Worm (Caenorhabditis elegans): ENCODE results near the gene F02C12.3.

Gene F02C12.3

DNA sequence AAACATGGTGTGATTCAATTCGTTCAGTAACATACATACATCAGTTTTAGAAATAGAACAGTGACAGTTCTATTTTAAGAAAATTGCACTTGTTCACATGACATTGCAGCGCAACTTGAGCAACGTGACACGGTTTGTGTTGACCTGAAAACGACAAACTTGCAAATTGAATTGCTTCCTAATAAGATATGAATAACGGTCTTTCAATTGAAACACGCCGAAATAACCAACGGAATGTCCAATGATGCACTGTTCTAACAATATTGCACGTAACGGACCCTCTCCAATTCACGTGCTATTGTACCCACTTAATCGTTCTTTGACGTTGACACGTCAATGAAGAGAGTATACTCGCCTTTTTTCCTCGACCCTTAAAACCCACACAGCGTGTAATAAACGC, 37.0 kb upstream of the F02C12.3 start (continued):
- TF ChIP-seq nhr-179 (tag; optimal IDR thresholded peaks at IDR 0.05) (no peak), cebp-1 (GFP tag; IDR thresholded peaks at IDR 0.05) (no peak), cebp-1 (tag; optimal IDR thresholded peaks at IDR 0.05) (peak; percentile 19), F37B4.10 (GFP tag; IDR thresholded peaks at IDR 0.05) (no peak), unc-62 (GFP tag; optimal IDR thresholded peaks at IDR 0.05) (peak; percentile 18), C17E4.6 (GFP tag; IDR thresholded peaks at IDR 0.05) (no peak), lag-1 (GFP tag; IDR thresholded peaks at IDR 0.05) (no peak), tlf-1 (GFP tag; optimal IDR thresholded peaks at IDR 0.05) (no peak), ztf-22 (GFP tag; optimal IDR thresholded peaks at IDR 0.05) (no peak), F33H1.4 (GFP tag; IDR thresholded peaks at IDR 0.05) (no peak), zfh-2 (GFP tag; conservative IDR thresholded peaks at IDR 0.05) (no peak), nfyb-1 (GFP tag; IDR thresholded peaks at IDR 0.05) (0 out of 2 replicates have a peak, but pooled peaks have one; percentile 26), F10E7.11 (tag; optimal IDR thresholded peaks at IDR 0.05) (no peak), hlh-26 (GFP tag; conservative IDR thresholded peaks at IDR 0.05) (no peak), Y67H2A.10 (GFP tag; conservative IDR thresholded peaks at IDR 0.05) (no peak), K12H6.12 (tag; optimal IDR thresholded peaks at IDR 0.05) (no peak), akir-1 (GFP tag; optimal IDR thresholded peaks at IDR 0.05) (no peak)

DNA sequence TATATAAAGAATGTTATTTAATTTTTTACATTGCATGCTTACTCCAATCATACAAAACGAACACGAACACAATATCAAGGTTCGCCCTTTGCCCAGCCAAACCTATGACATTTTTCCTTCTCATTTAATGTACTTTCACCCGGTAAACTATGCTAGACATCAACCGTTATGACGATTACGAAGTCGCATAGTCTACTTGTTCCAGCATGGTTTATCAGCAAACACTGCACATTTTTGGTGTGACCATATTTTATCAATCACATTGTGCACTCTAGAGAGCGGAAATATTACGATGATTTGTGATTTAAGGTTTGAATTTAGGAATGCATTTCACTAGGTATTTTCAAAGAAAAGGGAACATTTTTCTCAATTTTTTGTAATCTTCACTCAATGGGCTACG, 36.1 kb upstream of the F02C12.3 start:
- TF ChIP-seq atf-7 (tag; optimal IDR thresholded peaks at IDR 0.05) (peak; percentile 35), somi-1 (GFP tag; optimal IDR thresholded peaks at IDR 0.05) (no peak), cebp-1 (GFP tag; IDR thresholded peaks at IDR 0.05) (no peak), cebp-1 (tag; optimal IDR thresholded peaks at IDR 0.05) (peak; percentile 38), ztf-25 (GFP tag; IDR thresholded peaks at IDR 0.05) (no peak), nhr-80 (tag; optimal IDR thresholded peaks at IDR 0.05) (peak; percentile 90), lin-35 (GFP tag; optimal IDR thresholded peaks at IDR 0.05) (no peak)

- no peak for TF ChIP-seq zfh-2 (GFP tag; conservative IDR thresholded peaks at IDR 0.05)
- no peak for TF ChIP-seq sdz-38 (tag; optimal IDR thresholded peaks at IDR 0.05)
Observed at ce11 chrX:13362486-13362885, 34.3 kb upstream of the F02C12.3 start, which contains the start of gene C49F8.15. TSS of gene C49F8.15 (minus strand) at chrX:13362586.

- TF ChIP-seq unc-130 (GFP tag; optimal IDR thresholded peaks at IDR 0.05): no peak
- no peak for TF ChIP-seq T07F8.4 (tag; optimal IDR thresholded peaks at IDR 0.05)
- TF ChIP-seq rec-8 (tag; optimal IDR thresholded peaks at IDR 0.05): no peak
- no peak for TF ChIP-seq him-1 (tag; optimal IDR thresholded peaks at IDR 0.05)
- TF ChIP-seq dox-1 (GFP tag; IDR thresholded peaks at IDR 0.05): no peak
- no peak for TF ChIP-seq rpc-1 (optimal IDR thresholded peaks at IDR 0.05)
- TF ChIP-seq rpc-1 (tag; optimal IDR thresholded peaks at IDR 0.05): no peak
- no peak for TF ChIP-seq efl-1 (GFP tag; optimal IDR thresholded peaks at IDR 0.05)
- TF ChIP-seq let-526 (GFP tag; IDR thresholded peaks at IDR 0.05): no peak
- no peak for TF ChIP-seq tlf-1 (GFP tag; optimal IDR thresholded peaks at IDR 0.05)
- no peak for TF ChIP-seq ztf-22 (GFP tag; optimal IDR thresholded peaks at IDR 0.05)
- no peak for TF ChIP-seq nhr-179 (tag; optimal IDR thresholded peaks at IDR 0.05)
- no peak for TF ChIP-seq ztf-26 (tag; optimal IDR thresholded peaks at IDR 0.05)
- TF ChIP-seq mcd-1 (GFP tag; IDR thresholded peaks at IDR 0.05): no peak
- no peak for TF ChIP-seq F22D6.2 (tag; optimal IDR thresholded peaks at IDR 0.05)
- TF ChIP-seq ztf-18 (tag; optimal IDR thresholded peaks at IDR 0.05): no peak
- TF ChIP-seq tbp1 (GFP tag; optimal IDR thresholded peaks at IDR 0.05): no peak
- no peak for TF ChIP-seq egrh-3 (GFP tag; IDR thresholded peaks at IDR 0.05)
Observed at ce11 chrX:13364897-13365296, 31.9 kb upstream of the F02C12.3 start, which contains the start of gene C49F8.1. TSS of gene C49F8.1 (minus strand) at chrX:13364997.
